Worm (Caenorhabditis elegans): ENCODE results near the gene col-9.
A peak's percentile ranks its signal among the peaks of the same experiment; 100 is the strongest.

The col-9 gene

DNA sequence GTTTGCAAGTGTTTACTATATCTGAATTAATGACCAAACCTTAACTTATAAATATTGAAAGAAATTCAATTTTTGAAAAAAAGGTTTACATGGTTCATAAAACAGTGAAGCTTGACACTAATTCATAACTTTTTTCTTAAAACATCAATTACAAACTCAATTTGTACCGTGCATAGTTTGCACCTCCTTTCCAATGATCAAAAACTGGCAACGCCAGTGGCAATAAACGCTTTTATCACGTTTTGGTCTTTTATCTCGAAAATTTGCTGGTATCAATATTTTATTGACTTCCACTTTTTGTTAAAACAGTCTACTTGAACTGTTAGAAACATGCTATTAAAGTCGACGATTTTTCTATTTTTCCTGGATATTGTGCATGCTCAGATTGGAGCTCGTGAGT lies 11.4 kb upstream of the col-9 start, which contains the start of gene F54B11.11:
TSS of gene F54B11.11 (plus strand) at position 301 of the 400 bp plus-strand sequence.
- no peak for TF ChIP-seq arid-1 (GFP tag; conservative IDR thresholded peaks at IDR 0.05)
- no peak for TF ChIP-seq madf-9 (GFP tag; conservative IDR thresholded peaks at IDR 0.05)
- TF ChIP-seq fkh-10 (GFP tag; optimal IDR thresholded peaks at IDR 0.05), result no peak
- no peak for TF ChIP-seq skn-1 (tag; optimal IDR thresholded peaks at IDR 0.05)

DNA sequence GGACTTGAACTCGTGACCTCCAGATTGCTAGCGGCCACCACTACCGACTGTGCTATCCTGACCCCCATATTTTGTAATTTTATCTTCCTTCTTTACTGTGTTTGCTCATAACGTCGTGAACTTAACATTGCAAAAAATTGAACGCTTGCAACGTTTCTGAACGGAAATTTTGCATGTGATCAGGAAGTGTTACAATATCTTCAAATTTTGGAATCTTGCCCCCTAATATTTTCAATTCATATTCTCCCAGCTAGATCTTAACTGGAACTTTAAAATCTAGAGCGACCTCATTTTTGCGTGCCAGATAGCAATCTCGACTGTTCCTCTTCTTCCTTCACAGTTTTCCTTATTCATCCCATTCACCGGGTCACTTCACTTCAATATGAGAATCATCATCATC lies 8.0 kb upstream of the col-9 start, which contains the start of gene F54B11.10:
TSS of gene F54B11.10 (plus strand) at position 301 of the 400 bp plus-strand sequence.
- TF ChIP-seq F26F4.8 (GFP tag; conservative IDR thresholded peaks at IDR 0.05) (no peak), nhr-6 (tag; optimal IDR thresholded peaks at IDR 0.05) (no peak), tra-1 (GFP tag; IDR thresholded peaks at IDR 0.05) (no peak), nhr-28 (tag; optimal IDR thresholded peaks at IDR 0.05) (no peak), dpl-1 (GFP tag; optimal IDR thresholded peaks at IDR 0.05) (no peak), aly-2 (tag; optimal IDR thresholded peaks at IDR 0.05) (no peak), lsy-2 (tag; optimal IDR thresholded peaks at IDR 0.05) (no peak), aha-1 (tag) (no peak), ama-1 (optimal IDR thresholded peaks at IDR 0.05) (no peak), lin-38 (GFP tag; IDR thresholded peaks at IDR 0.05) (no peak), dve-1 (tag; optimal IDR thresholded peaks at IDR 0.05; ENCODE audit: insufficient read depth) (no peak), rbr-2 (tag; optimal IDR thresholded peaks at IDR 0.05) (no peak), attf-4 (tag; optimal IDR thresholded peaks at IDR 0.05) (no peak), ces-1 (GFP tag; optimal IDR thresholded peaks at IDR 0.05) (no peak), madf-5 (GFP tag; IDR thresholded peaks at IDR 0.05) (no peak), fkh-10 (GFP tag; optimal IDR thresholded peaks at IDR 0.05) (no peak), F37D6.2 (tag; optimal IDR thresholded peaks at IDR 0.05) (no peak), snpc-1.2 (GFP tag; IDR thresholded peaks at IDR 0.05) (no peak)

DNA sequence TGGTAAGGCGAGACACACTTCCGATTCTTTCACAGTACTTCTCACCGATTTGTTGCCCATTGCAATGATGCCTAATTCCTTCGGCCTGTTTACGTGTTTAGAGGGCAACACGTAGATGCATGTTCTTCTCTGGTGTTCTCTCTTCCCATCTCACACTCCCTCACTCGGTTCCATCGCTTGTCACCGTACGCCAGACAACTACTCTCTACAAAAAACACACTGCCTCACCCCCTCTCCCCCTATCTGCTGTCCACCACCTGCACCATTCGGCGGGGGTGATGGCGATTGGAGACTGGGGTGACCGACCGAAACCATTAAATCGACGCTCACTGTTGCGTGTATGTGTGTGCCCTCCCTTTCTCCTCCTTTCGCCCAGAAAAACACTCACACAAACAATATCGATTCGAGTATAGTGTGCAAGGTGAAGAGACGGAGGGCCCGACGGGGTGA lies 5.9 kb upstream of the col-9 start:
- TF ChIP-seq rbr-2 (tag; optimal IDR thresholded peaks at IDR 0.05) (peak; percentile 36), unc-62 (GFP tag; optimal IDR thresholded peaks at IDR 0.05 in 1 of 2) (no peak), unc-62 (tag; optimal IDR thresholded peaks at IDR 0.05) (no peak), set-16 (GFP tag; IDR thresholded peaks at IDR 0.05) (no peak; the same call in none of the 2 replicates), nhr-77 (tag; optimal IDR thresholded peaks at IDR 0.05) (no peak), arid-1 (GFP tag; conservative IDR thresholded peaks at IDR 0.05) (no peak), daf-12 (tag; optimal IDR thresholded peaks at IDR 0.05) (no peak), lin-29 (GFP tag; IDR thresholded peaks at IDR 0.05) (no peak), egl-43 (GFP tag; IDR thresholded peaks at IDR 0.05) (no peak; the same call in 1 of the 2 replicates), T26A8.4 (GFP tag; IDR thresholded peaks at IDR 0.05) (no peak; the same call in 1 of the 2 replicates), spr-3 (GFP tag; optimal IDR thresholded peaks at IDR 0.05) (no peak), dmd-6 (GFP tag; IDR thresholded peaks at IDR 0.05) (no peak), madf-5 (GFP tag; IDR thresholded peaks at IDR 0.05) (no peak), tag-97 (GFP tag; IDR thresholded peaks at IDR 0.05) (no peak), ceh-28 (tag; optimal IDR thresholded peaks at IDR 0.05) (no peak), nhr-76 (tag; optimal IDR thresholded peaks at IDR 0.05) (no peak), hif-1 (tag; optimal IDR thresholded peaks at IDR 0.05) (peak in 1 of 2 experiments; percentile 42), snpc-1.2 (GFP tag; IDR thresholded peaks at IDR 0.05) (no peak), dmd-8 (GFP tag; IDR thresholded peaks at IDR 0.05) (no peak), mes-2 (tag; optimal IDR thresholded peaks at IDR 0.05; ENCODE audit: poor library complexity, severe bottlenecking) (peak; percentile 60), zip-11 (GFP tag; IDR thresholded peaks at IDR 0.05) (no peak), ceh-32 (tag; optimal IDR thresholded peaks at IDR 0.05; ENCODE audit: poor library complexity) (no peak), nhr-237 (tag; optimal IDR thresholded peaks at IDR 0.05) (no peak), attf-4 (tag; optimal IDR thresholded peaks at IDR 0.05) (no peak), dpl-1 (GFP tag; optimal IDR thresholded peaks at IDR 0.05) (peak; percentile 13), F26F4.8 (GFP tag; conservative IDR thresholded peaks at IDR 0.05) (no peak), zip-2 (tag; optimal IDR thresholded peaks at IDR 0.05) (peak; percentile 4), egl-27 (tag; optimal IDR thresholded peaks at IDR 0.05) (no peak), nhr-111 (GFP tag; optimal IDR thresholded peaks at IDR 0.05) (no peak), R02D3.7 (tag; optimal IDR thresholded peaks at IDR 0.05) (no peak), snpc-4 (tag; optimal IDR thresholded peaks at IDR 0.05) (no peak), Y48G9A.11 (GFP tag; IDR thresholded peaks at IDR 0.05) (no peak), lin-15B (tag; optimal IDR thresholded peaks at IDR 0.05) (no peak), T20F7.1 (GFP tag; optimal IDR thresholded peaks at IDR 0.05) (no peak), ztf-11 (tag; optimal IDR thresholded peaks at IDR 0.05) (no peak)

Data from whole organism, L4 larva.